Worm (Caenorhabditis elegans) whole organism, L1 larva: ENCODE data around the gene clec-55.

ENCODE experiments used
- hpl-2 ChIP-seq: fragments of 150-350 bp; optimal IDR thresholded peaks from 2 replicates; lab custom pipeline; 2014; ENCODE audit warnings: missing biosample characterization, missing genetic modification reagents, missing genetic modification characterization
- lin-13 ChIP-seq: fragments of 150-350 bp; optimal IDR thresholded peaks from 2 replicates; lab custom pipeline; 2014; ENCODE audit warnings: missing biosample characterization, missing genetic modification reagents, missing genetic modification characterization
- nhr-237 ChIP-seq: fragments of 150-350 bp; optimal IDR thresholded peaks from 2 replicates; lab custom pipeline; 2014; ENCODE audit warnings: missing biosample characterization, missing genetic modification characterization
- nhr-28 ChIP-seq: fragments of 150-350 bp; optimal IDR thresholded peaks from 2 replicates; lab custom pipeline; 2014; ENCODE audit warnings: missing biosample characterization, missing genetic modification characterization
- unc-130 ChIP-seq: fragments of 150-350 bp; optimal IDR thresholded peaks from 2 replicates; lab custom pipeline; 2017; ENCODE audit warnings: missing biosample characterization, missing genetic modification characterization, inconsistent platforms
- zag-1 ChIP-seq: fragments of 150-350 bp; optimal IDR thresholded peaks from 2 replicates; lab custom pipeline; 2014; ENCODE audit warnings: missing biosample characterization, missing genetic modification characterization

ce11 chrV:14519268-14519667, 40.2 kb downstream of the clec-55 start, which contains the start of gene R02D5.8:
- TF ChIP-seq hpl-2 (no peak), lin-13 (no peak), zag-1 (tag; lab: Kevin White, UChicago) (no peak), nhr-237 (tag; lab: Kevin White, UChicago) (no peak), nhr-28 (tag; lab: Kevin White, UChicago) (no peak), unc-130 (no peak)
